Fruit fly (Drosophila melanogaster): ENCODE measurements around the gene CG31522.
A peak's percentile ranks its signal among the peaks of the same experiment; 100 is the strongest.

Gene CG31522

dm6 chr3R:4433441-4434077, 29.1 kb downstream of the CG31522 start, which contains the start of the genes eIF3a and CG1074 (continued):
- TF ChIP-seq ttk (GFP tag; IDR thresholded peaks at IDR 0.05), result no peak
- TF ChIP-seq Sry-δ (GFP tag; optimal IDR thresholded peaks at IDR 0.05), result peak; percentile 91
- TF ChIP-seq Atf3 (GFP tag; optimal IDR thresholded peaks at IDR 0.05), result peak; percentile 15
- no peak for TF ChIP-seq Abd-B (GFP tag; optimal IDR thresholded peaks at IDR 0.05)
- TF ChIP-seq Rx (GFP tag; IDR thresholded peaks at IDR 0.05), result no peak
- TF ChIP-seq CG2129 (GFP tag; IDR thresholded peaks at IDR 0.05; ENCODE audit: partially characterized antibody), result peak; percentile 83
- no peak for TF ChIP-seq tx (GFP tag; optimal IDR thresholded peaks at IDR 0.05)
- TF ChIP-seq BtbVII (GFP tag; optimal IDR thresholded peaks at IDR 0.05), result peak; percentile 73
- peak; percentile 37; the same call in 1 of the 2 replicates for TF ChIP-seq Oaz (GFP tag; IDR thresholded peaks at IDR 0.05)
- TF ChIP-seq Mad (GFP tag; optimal IDR thresholded peaks at IDR 0.05), result peak; percentile 73
- TF ChIP-seq Max (GFP tag; optimal IDR thresholded peaks at IDR 0.05), result peak; percentile 93
- peak; percentile 95 for TF ChIP-seq CG12659 (GFP tag; optimal IDR thresholded peaks at IDR 0.05)
- peak; percentile 63 for TF ChIP-seq row (GFP tag; IDR thresholded peaks at IDR 0.05)
- TF ChIP-seq Gug (GFP tag; IDR thresholded peaks at IDR 0.05), result peak; percentile 56; the same call in 1 of the 4 replicates
- no peak for TF ChIP-seq CG2678 (tag; optimal IDR thresholded peaks at IDR 0.05)
- 0 out of 3 replicates have a peak, but pooled peaks have one; percentile 8 for TF ChIP-seq CG11093 (GFP tag; IDR thresholded peaks at IDR 0.05)
- peak; percentile 51 for TF ChIP-seq kah (GFP tag; optimal IDR thresholded peaks at IDR 0.05)
- TF ChIP-seq CG15601 (tag; optimal IDR thresholded peaks at IDR 0.05), result peak; percentile 55
- TF ChIP-seq zf30C (GFP tag; optimal IDR thresholded peaks at IDR 0.05), result no peak
- peak; percentile 81 for TF ChIP-seq Dbx (GFP tag; IDR thresholded peaks at IDR 0.05)
- TF ChIP-seq NFAT (GFP tag; IDR thresholded peaks at IDR 0.05), result peak; percentile 94
- TF ChIP-seq CG12071 (GFP tag; optimal IDR thresholded peaks at IDR 0.05), result no peak
- no peak; the same call in 2 of the 3 replicates for TF ChIP-seq Mrtf (GFP tag; IDR thresholded peaks at IDR 0.05)
- TF ChIP-seq Dip2 (GFP tag; IDR thresholded peaks at IDR 0.05), result no peak
- peak; percentile 16 for TF ChIP-seq pros (GFP tag; optimal IDR thresholded peaks at IDR 0.05)
- peak in 1 of 3 experiments; percentile 2 for TF ChIP-seq lola (GFP tag; optimal IDR thresholded peaks at IDR 0.05)
- TF ChIP-seq CG11723 (GFP tag; optimal IDR thresholded peaks at IDR 0.05), result peak; percentile 59
- no peak for TF ChIP-seq CG10565 (GFP tag; optimal IDR thresholded peaks at IDR 0.05)
- TF ChIP-seq PHDP (tag; optimal IDR thresholded peaks at IDR 0.05), result peak; percentile 49
- no peak for TF ChIP-seq CG6254 (GFP tag; optimal IDR thresholded peaks at IDR 0.05)
- TF ChIP-seq lab (GFP tag; optimal IDR thresholded peaks at IDR 0.05), result no peak
- TF ChIP-seq wor (GFP tag; IDR thresholded peaks at IDR 0.05), result no peak
- peak; percentile 36 for TF ChIP-seq CG9876 (GFP tag; optimal IDR thresholded peaks at IDR 0.05)
- peak; percentile 73 for TF ChIP-seq bcd (GFP tag; optimal IDR thresholded peaks at IDR 0.05)
- TF ChIP-seq tin (GFP tag; optimal IDR thresholded peaks at IDR 0.05), result peak; percentile 64
- peak; percentile 96 for TF ChIP-seq sens (GFP tag)
- TF ChIP-seq Opbp (GFP tag; IDR thresholded peaks at IDR 0.05; ENCODE audit: partially characterized antibody), result peak; percentile 99
- TF ChIP-seq Xbp1 (GFP tag; optimal IDR thresholded peaks at IDR 0.05), result peak; percentile 65
- TF ChIP-seq CG7357 (GFP tag; IDR thresholded peaks at IDR 0.05), result no peak
- TF ChIP-seq lov (optimal IDR thresholded peaks at IDR 0.05), result no peak
- peak; percentile 59; the same call in 1 of the 3 replicates for TF ChIP-seq lov (GFP tag; IDR thresholded peaks at IDR 0.05)
- peak; percentile 96 for TF ChIP-seq unc-4 (GFP tag; IDR thresholded peaks at IDR 0.05; ENCODE audit: partially characterized antibody)
- no peak for TF ChIP-seq ro (GFP tag; IDR thresholded peaks at IDR 0.05)
- TF ChIP-seq exex (tag; optimal IDR thresholded peaks at IDR 0.05), result no peak
- TF ChIP-seq CG11560 (tag; IDR thresholded peaks at IDR 0.05), result no peak
- no peak for TF ChIP-seq CG4707 (GFP tag; optimal IDR thresholded peaks at IDR 0.05)
- peak; percentile 77 for TF ChIP-seq CG17829 (tag; optimal IDR thresholded peaks at IDR 0.05)
- TF ChIP-seq trh (GFP tag; optimal IDR thresholded peaks at IDR 0.05), result peak; percentile 25
- TF ChIP-seq CG12744 (GFP tag; optimal IDR thresholded peaks at IDR 0.05), result peak; percentile 54
- peak; percentile 53 for TF ChIP-seq CG9609 (GFP tag; optimal IDR thresholded peaks at IDR 0.05)
